Worm (Caenorhabditis elegans) whole organism, L3 larva: ENCODE data around the gene Y41C4A.8.

Source experiments
- R02D3.7 ChIP-seq: fragments of 150-350 bp; optimal IDR thresholded peaks from 2 replicates; lab custom pipeline; 2014; ENCODE audit warnings: missing biosample characterization, missing genetic modification characterization
- daf-12 ChIP-seq: fragments of 150-350 bp; optimal IDR thresholded peaks from 2 replicates; lab custom pipeline; 2014; ENCODE audit warnings: missing biosample characterization, missing genetic modification reagents, missing genetic modification characterization
- egl-27 ChIP-seq: sonication (generic microtip); optimal IDR thresholded peaks from 4 replicates; lab custom pipeline; 2017; ENCODE audit warnings: missing biosample characterization, missing genetic modification reagents, missing genetic modification characterization
- elt-3 ChIP-seq, 3 experiments: fragments of 150-350 bp in 1 of 3; sonication (generic microtip) in 2 of 3; optimal IDR thresholded peaks; 2 replicates in 2 of 3; 4 replicates in 1 of 3; lab custom pipeline; 2014 to 2017; ENCODE audit warnings: missing biosample characterization in 3 of 3, missing genetic modification characterization in 3 of 3
- fkh-10 ChIP-seq: sonication (generic microtip); optimal IDR thresholded peaks from 2 replicates; lab custom pipeline; 2017; ENCODE audit warnings: missing biosample characterization, missing genetic modification reagents, missing genetic modification characterization
- fos-1 ChIP-seq: fragments of 150-350 bp; optimal IDR thresholded peaks from 2 replicates; lab custom pipeline; 2014; ENCODE audit warnings: missing biosample characterization, missing genetic modification characterization
- jun-1 ChIP-seq: fragments of 150-350 bp; optimal IDR thresholded peaks from 2 replicates; lab custom pipeline; 2014; ENCODE audit warnings: missing biosample characterization, missing genetic modification reagents, missing genetic modification characterization
- lin-39 ChIP-seq: fragments of 150-350 bp; optimal IDR thresholded peaks from 2 replicates; lab custom pipeline; 2018; ENCODE audit warnings: missing biosample characterization, missing genetic modification reagents, missing genetic modification characterization
- nfya-1 ChIP-seq: sonication (generic microtip); optimal IDR thresholded peaks from 2 replicates; lab custom pipeline; 2017; ENCODE audit warnings: missing genetic modification characterization, mild to moderate bottlenecking, missing compliant biosample characterization, antibody characterized with exemption, moderate library complexity; ENCODE audit not compliant: insufficient read depth
- nhr-237 ChIP-seq: fragments of 150-350 bp; optimal IDR thresholded peaks from 2 replicates; lab custom pipeline; 2014; ENCODE audit warnings: missing biosample characterization, missing genetic modification characterization
- tbx-2 ChIP-seq: sonication (generic microtip); optimal IDR thresholded peaks from 2 replicates; lab custom pipeline; 2016; ENCODE audit warnings: mild to moderate bottlenecking, missing genetic modification characterization, missing compliant biosample characterization
- unc-39 ChIP-seq: sonication (generic microtip); optimal IDR thresholded peaks from 4 replicates; lab custom pipeline; 2017; ENCODE audit warnings: missing biosample characterization, missing genetic modification characterization
- unc-62 ChIP-seq: fragments of 150-350 bp; sonication (generic microtip); optimal IDR thresholded peaks from 4 replicates; lab custom pipeline; 2014; ENCODE audit warnings: missing biosample characterization, missing genetic modification reagents, missing genetic modification characterization
- ztf-4 ChIP-seq: fragments of 150-350 bp; optimal IDR thresholded peaks from 2 replicates; lab custom pipeline; 2014; ENCODE audit warnings: missing biosample characterization, missing genetic modification characterization

DNA sequence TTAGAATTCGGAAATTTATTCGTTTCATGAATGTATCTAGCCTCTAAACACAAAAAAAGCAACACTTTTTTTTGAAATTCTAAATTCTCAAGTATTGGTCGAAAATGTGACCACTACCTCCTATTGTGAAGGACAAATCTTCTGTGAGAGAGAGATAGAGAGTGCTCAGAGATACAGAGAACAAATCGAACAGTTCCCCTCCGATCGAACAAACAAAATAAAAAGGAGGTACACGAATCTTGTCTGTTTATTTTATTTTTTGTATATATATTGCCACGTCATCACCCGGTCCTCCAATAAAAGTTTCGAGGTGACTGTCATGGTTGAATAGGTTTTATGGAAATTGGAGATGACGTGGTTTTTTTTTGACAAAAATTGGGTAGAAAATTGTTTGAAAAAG lies 32.2 kb upstream of the Y41C4A.8 start:
- TF ChIP-seq unc-62 (GFP tag; lab: Kevin White, UChicago) = no peak
- no peak for TF ChIP-seq ztf-4
- no peak for TF ChIP-seq lin-39 (tag; lab: Kevin White, UChicago)
- no peak for TF ChIP-seq nfya-1 (tag; lab: Kevin White, UChicago)
- no peak for TF ChIP-seq R02D3.7
- no peak for TF ChIP-seq fkh-10
- TF ChIP-seq nhr-237 (tag; lab: Kevin White, UChicago) = no peak
- no peak for TF ChIP-seq daf-12 (tag; lab: Kevin White, UChicago)
- no peak for TF ChIP-seq egl-27 (tag; lab: Kevin White, UChicago)
- no peak for TF ChIP-seq tbx-2 (tag; lab: Kevin White, UChicago)
- TF ChIP-seq elt-3 (tag; optimal IDR thresholded peaks at IDR 0.05; lab: Kevin White, UChicago) = no peak
- no peak for TF ChIP-seq fos-1 (tag; lab: Kevin White, UChicago)
- TF ChIP-seq unc-39 (tag; lab: Kevin White, UChicago) = no peak
- TF ChIP-seq jun-1 (tag; lab: Kevin White, UChicago) = no peak
